Fruit fly (Drosophila melanogaster) whole organism, embryonic: ENCODE data around the gene Rrp1.
A peak's percentile ranks its signal among the peaks of the same experiment; 100 is the strongest.

Source experiments
- Abd-B ChIP-seq: fragments of 200-800 bp; sonication (Bioruptor generic); optimal IDR thresholded peaks from 2 replicates; lab custom pipeline; 2018; ENCODE audit warnings: missing biosample characterization, mild to moderate bottlenecking, missing genetic modification characterization, moderate library complexity
- Atf3 ChIP-seq: fragments of 200-800 bp; sonication (Bioruptor generic); optimal IDR thresholded peaks from 3 replicates; lab custom pipeline; 2016; ENCODE audit warnings: missing biosample characterization, missing genetic modification characterization
- Atf6 ChIP-seq: fragments of 200-800 bp; sonication (Bioruptor generic); IDR thresholded peaks from 2 replicates; pipeline ENCODE4 v1.3.6; 2022; ENCODE audit warnings: missing biosample characterization, missing genetic modification characterization
- CG11398 ChIP-seq: fragments of 200-800 bp; sonication (Bioruptor generic); optimal IDR thresholded peaks from 2 replicates; lab custom pipeline; 2016; ENCODE audit warnings: missing biosample characterization, missing genetic modification characterization
- CG1233 ChIP-seq: fragments of 200-800 bp; sonication (Bioruptor generic); optimal IDR thresholded peaks from 4 replicates; lab custom pipeline; 2018; ENCODE audit warnings: missing biosample characterization, mild to moderate bottlenecking, missing genetic modification characterization
- CG15479 ChIP-seq: fragments of 200-800 bp; sonication (Bioruptor generic); optimal IDR thresholded peaks from 3 replicates; lab custom pipeline; 2019; ENCODE audit warnings: missing biosample characterization, mild to moderate bottlenecking, missing genetic modification characterization, moderate library complexity
- CG17385 ChIP-seq: fragments of 200-800 bp; sonication (Bioruptor generic); optimal IDR thresholded peaks from 3 replicates; lab custom pipeline; 2018; ENCODE audit warnings: missing biosample characterization, mild to moderate bottlenecking, missing genetic modification characterization
- CG18011 ChIP-seq: fragments of 200-800 bp; sonication (Bioruptor generic); optimal IDR thresholded peaks from 2 replicates; lab custom pipeline; 2017; ENCODE audit warnings: missing biosample characterization, missing genetic modification characterization, mild to moderate bottlenecking, moderate library complexity, missing genotype
- CG2116 ChIP-seq: fragments of 200-800 bp; sonication (Bioruptor generic); optimal IDR thresholded peaks from 3 replicates; lab custom pipeline; 2018; ENCODE audit warnings: missing biosample characterization, mild to moderate bottlenecking, missing genetic modification characterization
- CG2120 ChIP-seq: fragments of 200-800 bp; sonication (Bioruptor generic); optimal IDR thresholded peaks from 3 replicates; lab custom pipeline; 2016; ENCODE audit warnings: missing biosample characterization, missing genetic modification characterization
- CG2678 ChIP-seq: fragments of 200-800 bp; sonication (Bioruptor generic); optimal IDR thresholded peaks from 3 replicates; lab custom pipeline; 2019; ENCODE audit warnings: missing biosample characterization, mild to moderate bottlenecking, missing genetic modification characterization, moderate library complexity
- CG30020 ChIP-seq: fragments of 200-800 bp; optimal IDR thresholded peaks from 2 replicates; lab custom pipeline; 2019; ENCODE audit warnings: missing biosample characterization, mild to moderate bottlenecking, missing genetic modification characterization, moderate library complexity
- CG30403 ChIP-seq: fragments of 200-800 bp; sonication (Bioruptor generic); optimal IDR thresholded peaks from 3 replicates; lab custom pipeline; 2016; ENCODE audit warnings: missing biosample characterization, missing genetic modification characterization
- CG30431 ChIP-seq: fragments of 200-800 bp; sonication (Bioruptor generic); optimal IDR thresholded peaks from 2 replicates; lab custom pipeline; 2017; ENCODE audit warnings: missing biosample characterization, missing genetic modification characterization
- CG33213 ChIP-seq: fragments of 200-800 bp; sonication (Bioruptor generic); optimal IDR thresholded peaks from 3 replicates; lab custom pipeline; 2016; ENCODE audit warnings: missing biosample characterization, missing genetic modification characterization
- CG3838 ChIP-seq: fragments of 200-800 bp; sonication (Bioruptor generic); optimal IDR thresholded peaks from 3 replicates; lab custom pipeline; 2016; ENCODE audit warnings: missing biosample characterization, missing genetic modification characterization
- CG4328 ChIP-seq: fragments of 200-800 bp; sonication (Bioruptor generic); optimal IDR thresholded peaks from 3 replicates; lab custom pipeline; 2017; ENCODE audit warnings: missing biosample characterization, missing genetic modification reagents, missing genetic modification characterization
- CG43689 ChIP-seq: fragments of 200-800 bp; sonication (Bioruptor generic); IDR thresholded peaks from 2 replicates; pipeline ENCODE4 v1.3.6; 2022; ENCODE audit warnings: missing biosample characterization, missing genetic modification characterization
- CG4820 ChIP-seq: fragments of 200-800 bp; sonication (Bioruptor generic); optimal IDR thresholded peaks from 3 replicates; lab custom pipeline; 2016; ENCODE audit warnings: missing biosample characterization, missing genetic modification characterization
- CG6683 ChIP-seq: fragments of 200-800 bp; sonication (Bioruptor generic); optimal IDR thresholded peaks from 2 replicates; lab custom pipeline; 2017; ENCODE audit warnings: missing biosample characterization, mild to moderate bottlenecking, missing genetic modification characterization, missing genetic modification reagents
- CG7963 ChIP-seq: fragments of 200-800 bp; sonication (Bioruptor generic); IDR thresholded peaks from 3 replicates; pipeline ENCODE4 v1.3.6; 2022; ENCODE audit warnings: missing biosample characterization, missing genetic modification characterization; ENCODE audit not compliant: partially characterized antibody
- CG7987 ChIP-seq: fragments of 200-800 bp; sonication (Bioruptor generic); optimal IDR thresholded peaks from 2 replicates; lab custom pipeline; 2018; ENCODE audit warnings: missing biosample characterization, mild to moderate bottlenecking, missing genetic modification characterization, moderate library complexity
- CG8290 ChIP-seq, 3 experiments: fragments of 200-800 bp; sonication (Bioruptor generic); optimal IDR thresholded peaks; 2 replicates each; lab custom pipeline; 2016 to 2019; ENCODE audit warnings: missing biosample characterization in 3 of 3, missing genetic modification characterization in 3 of 3, mild to moderate bottlenecking in 2 of 3, moderate library complexity in 1 of 3
- D19B ChIP-seq: fragments of 200-800 bp; sonication (Bioruptor generic); optimal IDR thresholded peaks from 2 replicates; lab custom pipeline; 2017; ENCODE audit warnings: missing biosample characterization, mild to moderate bottlenecking, missing genetic modification characterization
- Dref ChIP-seq: fragments of 200-800 bp; sonication (Bioruptor generic); IDR thresholded peaks from 2 replicates; pipeline ENCODE4 v1.3.6; 2022; ENCODE audit warnings: missing biosample characterization, missing genetic modification characterization
- E2f2 ChIP-seq: fragments of 200-800 bp; sonication (Bioruptor generic); IDR thresholded peaks from 2 replicates; pipeline ENCODE4 v1.3.6; 2022; ENCODE audit warnings: missing biosample characterization, missing genetic modification characterization
- H15 ChIP-seq: fragments of 200-800 bp; sonication (Bioruptor generic); IDR thresholded peaks from 3 replicates; pipeline ENCODE4 v1.3.6; 2022; ENCODE audit warnings: missing biosample characterization, missing genetic modification characterization
- HLH4C ChIP-seq: fragments of 200-800 bp; sonication (Bioruptor generic); IDR thresholded peaks from 3 replicates; pipeline ENCODE4 v1.3.6; 2022; ENCODE audit warnings: missing biosample characterization, missing genetic modification characterization; ENCODE audit not compliant: partially characterized antibody
- Hr39 ChIP-seq: fragments of >200 bp; optimal IDR thresholded peaks from 2 replicates; lab custom pipeline; 2017
- Max ChIP-seq: fragments of 200-800 bp; sonication (Bioruptor generic); optimal IDR thresholded peaks from 2 replicates; lab custom pipeline; 2016; ENCODE audit warnings: missing biosample characterization, mild to moderate bottlenecking, missing genetic modification characterization
- Med ChIP-seq: fragments of 200-800 bp; sonication (Bioruptor generic); peaks from one replicate; lab custom pipeline; 2016; ENCODE audit warnings: missing biosample characterization, missing genetic modification characterization, mild to moderate bottlenecking, inconsistent platforms, moderate library complexity
- Mrtf ChIP-seq: fragments of 200-800 bp; sonication (Bioruptor generic); IDR thresholded peaks from 3 replicates; pipeline ENCODE4 v1.3.6; 2022; ENCODE audit warnings: missing biosample characterization, missing genetic modification characterization
- Nf-YB ChIP-seq: fragments of 200-800 bp; sonication (Bioruptor generic); optimal IDR thresholded peaks from 3 replicates; lab custom pipeline; 2019; ENCODE audit warnings: missing biosample characterization, mild to moderate bottlenecking, missing genetic modification characterization, moderate library complexity
- NfI ChIP-seq: fragments of 200-800 bp; sonication (Bioruptor generic); optimal IDR thresholded peaks from 3 replicates; lab custom pipeline; 2018; ENCODE audit warnings: missing biosample characterization, mild to moderate bottlenecking, missing genetic modification characterization, moderate library complexity
- YL-1 ChIP-seq: fragments of 200-800 bp; sonication (Bioruptor generic); optimal IDR thresholded peaks from 3 replicates; lab custom pipeline; 2017; ENCODE audit warnings: missing biosample characterization, mild to moderate bottlenecking, missing genetic modification characterization
- ase ChIP-seq: fragments of 200-800 bp; sonication (Bioruptor generic); IDR thresholded peaks from 3 replicates; pipeline ENCODE4 v1.3.6; 2022; ENCODE audit warnings: missing biosample characterization, missing genetic modification characterization
- en ChIP-seq: fragments of 200-800 bp; sonication (Bioruptor generic); optimal IDR thresholded peaks from 2 replicates; lab custom pipeline; 2016; ENCODE audit warnings: missing biosample characterization, missing genetic modification characterization
- gro ChIP-seq: fragments of 200-800 bp; sonication (Bioruptor generic); optimal IDR thresholded peaks from 2 replicates; lab custom pipeline; 2016; ENCODE audit warnings: missing biosample characterization, missing genetic modification characterization
- gt ChIP-seq: fragments of 200-800 bp; sonication (Bioruptor generic); IDR thresholded peaks from 2 replicates; pipeline ENCODE4 v1.3.6; 2022; ENCODE audit warnings: missing biosample characterization, missing genetic modification characterization
- ham ChIP-seq: fragments of 200-800 bp; sonication (Bioruptor generic); IDR thresholded peaks from 2 replicates; pipeline ENCODE4 v1.3.6; 2022; ENCODE audit warnings: missing biosample characterization, missing genetic modification characterization
- lab ChIP-seq: fragments of 200-800 bp; sonication (Bioruptor generic); optimal IDR thresholded peaks from 3 replicates; lab custom pipeline; 2017; ENCODE audit warnings: missing biosample characterization, missing genetic modification characterization, mild to moderate bottlenecking, moderate library complexity, missing genetic modification reagents
- pum ChIP-seq: fragments of 200-800 bp; sonication (Bioruptor generic); optimal IDR thresholded peaks from 2 replicates; lab custom pipeline; 2016; ENCODE audit warnings: missing biosample characterization, missing genetic modification characterization
- ranshi ChIP-seq: fragments of 200-800 bp; sonication (Bioruptor generic); IDR thresholded peaks from 2 replicates; pipeline ENCODE4 v1.3.6; 2022; ENCODE audit warnings: missing biosample characterization, missing genetic modification characterization
- sisA ChIP-seq: fragments of 200-800 bp; sonication (Bioruptor generic); IDR thresholded peaks from 2 replicates; pipeline ENCODE4 v1.3.6; 2022; ENCODE audit warnings: missing biosample characterization, missing genetic modification characterization
- slbo ChIP-seq: fragments of 200-800 bp; sonication (Bioruptor generic); IDR thresholded peaks from 2 replicates; pipeline ENCODE4 v1.3.6; 2022; ENCODE audit warnings: missing biosample characterization, missing genetic modification characterization
- slp2 ChIP-seq: fragments of 200-800 bp; sonication (Bioruptor generic); optimal IDR thresholded peaks from 2 replicates; lab custom pipeline; 2016; ENCODE audit warnings: missing biosample characterization, missing genetic modification characterization
- tx ChIP-seq: fragments of 200-800 bp; sonication (Bioruptor generic); optimal IDR thresholded peaks from 2 replicates; lab custom pipeline; 2016; ENCODE audit warnings: missing biosample characterization, missing genetic modification characterization
- usp ChIP-seq: fragments of >200 bp; optimal IDR thresholded peaks from 2 replicates; lab custom pipeline; 2017; ENCODE audit warnings: missing biosample characterization, missing genetic modification characterization
- vfl ChIP-seq: fragments of 200-800 bp; sonication (Bioruptor generic); optimal IDR thresholded peaks from 2 replicates; lab custom pipeline; 2016; ENCODE audit warnings: missing biosample characterization, missing genetic modification characterization
- zfh1 ChIP-seq: fragments of 200-800 bp; sonication (Bioruptor generic); IDR thresholded peaks from 3 replicates; pipeline ENCODE4 v1.3.6; 2022; ENCODE audit warnings: missing biosample characterization, missing genetic modification characterization

Rrp1 gene

dm6 chr2L:2987681-2988381 lies 15.5 kb upstream of the Rrp1 start, which contains the start of the genes Chd1 and Bem46 (continued):
- TF ChIP-seq YL-1 (GFP tag; lab: Kevin White, UChicago) (peak; percentile 90), CG4328 (GFP tag; lab: Kevin White, UChicago) (peak; percentile 81), CG30403 (GFP tag; lab: Kevin White, UChicago) (peak; percentile 93), Med (GFP tag; lab: Kevin White, UChicago) (peak; percentile 93), CG15479 (GFP tag; lab: Kevin White, UChicago) (peak; percentile 1), CG6683 (GFP tag; lab: Kevin White, UChicago) (peak; percentile 50), D19B (GFP tag; lab: Kevin White, UChicago) (no peak), CG4820 (GFP tag; lab: Kevin White, UChicago) (peak; percentile 81), vfl (GFP tag; lab: Kevin White, UChicago) (peak; percentile 73), CG2120 (GFP tag; lab: Kevin White, UChicago) (peak; percentile 90), CG1233 (GFP tag; lab: Kevin White, UChicago) (peak; percentile 86), tx (GFP tag; lab: Kevin White, UChicago) (peak; percentile 57), CG33213 (GFP tag; lab: Kevin White, UChicago) (no peak), ranshi (GFP tag; lab: Robert Waterston, UW) (peak; percentile 83; the same call in 1 of the 2 replicates), E2f2 (GFP tag; lab: Robert Waterston, UW) (peak; percentile 41; the same call in 1 of the 2 replicates), Hr39 (lab: Kevin White, UChicago) (no peak), Max (GFP tag; lab: Kevin White, UChicago) (peak; percentile 70), Dref (peak; percentile 65), CG3838 (GFP tag; lab: Kevin White, UChicago) (peak; percentile 67), Atf3 (GFP tag; lab: Kevin White, UChicago) (peak; percentile 61), en (GFP tag; lab: Kevin White, UChicago) (no peak), CG7987 (peak; percentile 54), H15 (GFP tag; lab: Robert Waterston, UW) (peak; percentile 80), Nf-YB (GFP tag; lab: Kevin White, UChicago) (peak; percentile 67), CG2678 (peak; percentile 91), Mrtf (GFP tag; lab: Robert Waterston, UW) (peak; percentile 79; the same call in 2 of the 3 replicates), CG17385 (peak; percentile 76), CG7963 (GFP tag; lab: Robert Waterston, UW) (0 out of 3 replicates have a peak, but pooled peaks have one; percentile 13), HLH4C (GFP tag; lab: Robert Waterston, UW) (no peak), usp (GFP tag; lab: Kevin White, UChicago) (no peak), NfI (GFP tag; lab: Kevin White, UChicago) (peak; percentile 85), CG30431 (peak; percentile 72), lab (GFP tag; lab: Kevin White, UChicago) (no peak), ase (GFP tag; lab: Robert Waterston, UW) (peak; percentile 80; the same call in 2 of the 3 replicates), pum (GFP tag; lab: Kevin White, UChicago) (peak; percentile 72), sisA (GFP tag; lab: Robert Waterston, UW) (peak; percentile 90), Abd-B (GFP tag; lab: Kevin White, UChicago) (peak; percentile 92), zfh1 (GFP tag; lab: Robert Waterston, UW) (peak; percentile 82), CG30020 (tag; lab: Kevin White, UChicago) (peak; percentile 82), CG8290 (GFP tag; optimal IDR thresholded peaks at IDR 0.05; lab: Kevin White, UChicago) (peak; percentile 55), CG8290 (tag; optimal IDR thresholded peaks at IDR 0.05; lab: Kevin White, UChicago) (no peak), CG18011 (GFP tag; lab: Kevin White, UChicago) (peak; percentile 69), ham (GFP tag; lab: Robert Waterston, UW) (peak; percentile 66; the same call in 1 of the 2 replicates), Atf6 (GFP tag; lab: Robert Waterston, UW) (peak; percentile 73), slp2 (GFP tag; lab: Kevin White, UChicago) (peak; percentile 50), gro (GFP tag; lab: Kevin White, UChicago) (peak; percentile 27), gt (GFP tag; lab: Robert Waterston, UW) (0 out of 2 replicates have a peak, but pooled peaks have one; percentile 28), CG2116 (GFP tag; lab: Kevin White, UChicago) (peak; percentile 94), CG11398 (GFP tag; lab: Kevin White, UChicago) (no peak), slbo (peak; percentile 93), CG43689 (GFP tag; lab: Robert Waterston, UW) (peak; percentile 75)
